Worm (Caenorhabditis elegans) whole organism, late embryonic: ENCODE results near the gene sru-11.

Experiments used
- K09A11.1 ChIP-seq: sonication (generic microtip); optimal IDR thresholded peaks from 2 replicates; lab custom pipeline; 2017; ENCODE audit warnings: antibody characterized with exemption, mild to moderate bottlenecking, missing genetic modification characterization, missing compliant biosample characterization; ENCODE audit not compliant: insufficient read depth
- ama-1 ChIP-seq: fragments of 150-350 bp; optimal IDR thresholded peaks from 2 replicates; lab custom pipeline; 2014
- che-1 ChIP-seq: sonication (generic microtip); optimal IDR thresholded peaks from 2 replicates; lab custom pipeline; 2016; ENCODE audit warnings: mild to moderate bottlenecking, missing genetic modification characterization, missing compliant biosample characterization
- elt-4 ChIP-seq: sonication (generic microtip); optimal IDR thresholded peaks from 2 replicates; lab custom pipeline; 2016; ENCODE audit warnings: missing genetic modification characterization, missing compliant biosample characterization
- fax-1 ChIP-seq: sonication (generic microtip); optimal IDR thresholded peaks from 2 replicates; lab custom pipeline; 2016; ENCODE audit warnings: missing genotype, missing genetic modification characterization, missing compliant biosample characterization
- fkh-10 ChIP-seq: fragments of 150-350 bp; optimal IDR thresholded peaks from 2 replicates; lab custom pipeline; 2014; ENCODE audit warnings: missing biosample characterization, missing genetic modification reagents, missing genetic modification characterization
- nhr-11 ChIP-seq: fragments of 150-350 bp; optimal IDR thresholded peaks from 2 replicates; lab custom pipeline; 2014; ENCODE audit warnings: missing biosample characterization, missing genetic modification characterization
- odd-2 ChIP-seq: sonication (generic microtip); optimal IDR thresholded peaks from 2 replicates; lab custom pipeline; 2017; ENCODE audit warnings: antibody characterized with exemption, mild to moderate bottlenecking, missing genetic modification characterization, missing compliant biosample characterization
- pha-4 ChIP-seq: fragments of 150-350 bp; optimal IDR thresholded peaks from 2 replicates; lab custom pipeline; 2018; ENCODE audit warnings: missing biosample characterization, missing genetic modification reagents, missing genetic modification characterization

- TF ChIP-seq ama-1 (lab: Kevin White, UChicago) (no peak), fax-1 (no peak), pha-4 (no peak), fkh-10 (GFP tag; lab: Kevin White, UChicago) (no peak), K09A11.1 (no peak), elt-4 (tag; lab: Kevin White, UChicago) (no peak), che-1 (tag; lab: Kevin White, UChicago) (no peak), odd-2 (no peak), nhr-11 (tag; lab: Kevin White, UChicago) (no peak)
These were observed 15.9 kb downstream of the sru-11 start for ce11 chrIV:13600643-13601042.
